Fruit fly (Drosophila melanogaster) whole organism: ENCODE results near the gene CG4408.

Experiments used
- CG8478 ChIP-seq: fragments of >200 bp; optimal IDR thresholded peaks from 2 replicates; lab custom pipeline; 2018; ENCODE audit warnings: inconsistent platforms
- Dll ChIP-seq: fragments of >200 bp; optimal IDR thresholded peaks from 2 replicates; lab custom pipeline; 2017
- EcR ChIP-seq, 2 experiments: fragments of >200 bp; optimal IDR thresholded peaks; 2 replicates each; lab custom pipeline; 2017; ENCODE audit warnings: missing biosample characterization in 2 of 2, missing genetic modification characterization in 2 of 2, missing genetic modification reagents in 2 of 2
- pan ChIP-seq: fragments of >200 bp; optimal IDR thresholded peaks from 2 replicates; lab custom pipeline; 2017
- psq ChIP-seq: fragments of >200 bp; optimal IDR thresholded peaks from 2 replicates; lab custom pipeline; 2017
- usp ChIP-seq: fragments of >200 bp; optimal IDR thresholded peaks from 2 replicates; lab custom pipeline; 2017; ENCODE audit warnings: missing biosample characterization, missing genetic modification characterization, mixed read lengths

The CG4408 gene

DNA sequence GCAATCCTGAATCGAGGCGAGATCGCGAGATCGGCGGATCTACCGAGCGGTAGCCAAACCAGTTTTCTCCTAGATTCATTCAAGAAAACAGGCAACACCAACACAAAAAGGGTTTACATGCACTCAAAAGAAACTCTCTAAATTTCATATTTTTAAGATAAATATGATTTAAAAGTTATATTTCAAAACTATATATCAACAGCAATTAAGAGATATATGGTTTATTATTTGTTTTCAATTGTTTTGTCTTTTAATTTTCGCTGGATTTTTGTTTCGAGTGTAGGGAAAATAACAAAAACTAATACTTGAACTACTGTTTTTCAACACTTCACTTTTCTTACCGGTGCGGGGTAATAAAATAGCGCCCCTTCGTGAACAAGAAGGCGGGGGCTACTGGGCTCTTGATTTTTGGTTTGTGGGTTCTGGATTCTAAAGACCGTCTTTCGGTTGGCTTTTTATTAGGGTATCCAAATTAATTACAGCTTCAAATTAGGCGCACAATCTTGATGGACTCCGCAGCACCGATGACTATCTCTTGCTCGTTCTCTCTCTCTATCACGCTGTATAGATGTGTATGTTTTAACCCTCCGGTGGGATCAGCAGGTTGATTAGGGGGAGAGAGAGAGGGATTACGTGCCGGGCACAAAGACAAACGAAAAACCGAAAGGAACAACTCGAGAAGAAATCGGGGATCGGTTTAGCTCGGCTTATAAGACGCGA lies 18.2 kb downstream of the CG4408 start:
- TF ChIP-seq pan (lab: Kevin White, UChicago): no peak

DNA sequence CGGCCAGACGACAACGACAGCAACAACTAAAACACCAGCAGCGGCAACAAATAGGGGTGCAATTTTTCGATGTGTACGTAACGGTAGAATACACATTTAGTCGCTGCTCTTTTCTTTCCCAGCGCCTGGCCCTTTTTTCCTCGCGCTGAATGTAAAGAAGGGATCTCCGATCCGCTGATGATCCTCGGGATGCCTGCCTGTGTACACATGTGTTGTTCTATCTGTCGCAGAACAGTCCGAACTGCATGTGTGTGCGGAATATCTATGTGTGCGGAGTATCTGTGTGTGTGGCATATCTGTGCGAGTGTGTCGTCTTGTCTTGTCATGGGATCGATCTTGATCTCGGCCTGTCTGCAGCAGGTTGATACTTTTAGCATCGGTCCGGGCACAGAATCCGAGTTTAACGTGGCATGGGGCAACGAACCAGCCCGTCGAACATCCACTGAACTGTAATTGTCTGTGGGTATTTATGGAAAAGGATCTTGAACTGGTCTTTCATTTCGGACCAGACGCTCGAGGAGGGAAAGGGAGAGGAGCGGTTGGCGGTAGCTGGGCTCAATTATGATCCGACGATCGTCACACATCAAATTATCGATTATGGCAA lies 19.6 kb downstream of the CG4408 start:
- TF ChIP-seq pan (lab: Kevin White, UChicago): no peak
- TF ChIP-seq psq (lab: Kevin White, UChicago): no peak
- no peak for TF ChIP-seq CG8478 (lab: Kevin White, UChicago)
- no peak for TF ChIP-seq usp
- TF ChIP-seq EcR (GFP tag; optimal IDR thresholded peaks at IDR 0.05; lab: Kevin White, UChicago): no peak
- TF ChIP-seq Dll: no peak

DNA sequence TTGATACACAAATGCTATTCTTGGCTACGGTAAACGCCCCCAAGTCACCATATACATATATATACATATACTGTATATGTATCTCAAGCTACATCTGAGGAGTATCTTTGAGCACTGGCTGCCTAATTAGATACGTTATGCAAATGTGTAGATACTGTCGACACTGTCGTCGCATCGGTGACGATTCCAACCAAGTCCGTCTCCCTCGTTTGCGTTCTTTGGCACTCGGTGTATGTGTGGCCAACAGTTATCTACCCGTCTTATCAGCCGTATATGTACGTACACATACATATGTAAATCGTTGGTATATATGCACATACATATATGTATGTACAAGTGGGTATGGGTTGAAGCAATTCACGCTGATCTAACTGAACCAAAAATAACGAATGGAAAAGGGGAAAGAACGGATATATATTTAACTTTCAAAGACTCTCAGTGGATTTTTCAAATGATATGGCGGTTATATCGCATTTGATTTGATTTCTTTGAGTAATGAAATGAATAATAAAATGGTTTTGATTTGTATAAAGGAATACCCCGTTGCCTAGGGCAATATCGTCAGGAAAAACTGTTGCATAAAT lies 21.5 kb downstream of the CG4408 start:
- TF ChIP-seq psq (lab: Kevin White, UChicago): no peak
- TF ChIP-seq pan (lab: Kevin White, UChicago): no peak
- no peak for TF ChIP-seq Dll
- no peak for TF ChIP-seq CG8478 (lab: Kevin White, UChicago)
- no peak for TF ChIP-seq EcR (GFP tag; optimal IDR thresholded peaks at IDR 0.05; lab: Kevin White, UChicago)
- TF ChIP-seq usp: no peak

DNA sequence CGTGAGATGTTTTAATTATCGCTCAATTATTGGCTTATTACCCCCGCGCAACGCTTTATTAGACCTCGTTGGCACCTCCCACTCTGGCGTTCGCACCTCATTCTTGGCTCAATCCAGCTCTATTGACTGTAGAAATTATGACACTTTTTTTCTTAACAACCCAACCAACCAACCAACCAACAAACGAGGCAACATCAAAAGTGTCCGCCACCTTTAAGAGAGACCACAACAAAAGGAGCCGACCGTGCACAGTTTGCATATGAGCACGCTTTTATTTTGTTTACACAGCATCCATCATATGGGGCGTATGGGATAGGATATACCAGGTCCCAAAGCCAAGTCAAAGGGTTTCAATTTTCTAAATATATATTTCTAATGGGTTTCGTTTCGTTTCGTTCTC lies 22.8 kb downstream of the CG4408 start:
- TF ChIP-seq psq (lab: Kevin White, UChicago): no peak
- no peak for TF ChIP-seq pan (lab: Kevin White, UChicago)
- no peak for TF ChIP-seq Dll
- no peak for TF ChIP-seq CG8478 (lab: Kevin White, UChicago)
- TF ChIP-seq usp: no peak
- TF ChIP-seq EcR (GFP tag; optimal IDR thresholded peaks at IDR 0.05; lab: Kevin White, UChicago): no peak

DNA sequence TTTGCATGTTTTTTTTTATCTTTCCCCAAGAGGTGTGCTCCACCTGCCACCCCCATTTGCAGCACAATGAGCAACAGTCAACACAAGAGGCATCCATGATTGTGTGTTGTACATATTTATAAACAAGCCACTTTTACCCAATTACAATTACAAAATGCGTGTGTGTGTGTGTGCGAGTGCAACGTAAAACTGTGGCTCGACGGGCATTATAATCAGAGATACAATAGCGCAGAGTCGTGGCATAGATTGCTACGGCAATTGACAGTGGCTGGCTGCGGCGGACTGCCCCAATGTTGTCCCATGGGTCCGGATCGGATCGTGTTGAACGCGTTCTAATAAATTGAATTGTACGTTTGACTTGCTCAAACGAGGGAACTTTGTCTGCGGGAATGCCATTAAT lies 25.1 kb downstream of the CG4408 start:
- TF ChIP-seq CG8478 (lab: Kevin White, UChicago): no peak
- no peak for TF ChIP-seq usp
- TF ChIP-seq EcR (GFP tag; optimal IDR thresholded peaks at IDR 0.05; lab: Kevin White, UChicago): no peak
- no peak for TF ChIP-seq pan (lab: Kevin White, UChicago)
- TF ChIP-seq psq (lab: Kevin White, UChicago): no peak
- no peak for TF ChIP-seq Dll

DNA sequence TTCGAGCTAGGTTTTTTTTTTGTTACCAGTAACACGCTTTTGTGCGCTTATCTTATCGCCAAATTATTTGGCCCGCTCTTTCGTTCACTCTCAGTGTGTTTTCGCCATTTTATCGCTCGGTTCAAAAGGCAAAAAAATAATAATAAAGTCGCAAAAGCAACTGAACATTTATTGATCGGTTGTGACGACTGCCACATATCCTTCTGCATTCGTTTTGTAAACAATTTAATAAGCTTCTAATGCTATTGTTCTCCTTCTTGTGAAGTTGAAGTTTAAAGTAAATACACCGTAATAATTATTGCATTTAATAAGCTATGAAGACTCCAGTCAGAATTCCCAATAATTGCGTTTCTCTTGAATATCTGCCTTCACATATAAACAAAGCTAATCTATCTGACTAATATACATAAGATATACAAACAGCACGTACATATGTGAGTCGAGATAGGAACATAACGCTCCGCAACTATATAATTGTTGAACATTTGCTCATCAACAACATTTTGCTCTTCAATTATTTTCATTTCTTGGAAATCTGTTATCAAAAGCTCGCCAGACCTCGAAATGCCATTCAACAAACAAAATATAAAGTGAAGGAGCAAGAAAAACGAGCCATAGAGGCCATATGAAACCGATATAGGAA lies 26.1 kb downstream of the CG4408 start:
- TF ChIP-seq CG8478 (lab: Kevin White, UChicago) (no peak), pan (lab: Kevin White, UChicago) (no peak), psq (lab: Kevin White, UChicago) (no peak), EcR (GFP tag; optimal IDR thresholded peaks at IDR 0.05; lab: Kevin White, UChicago) (no peak), Dll (no peak), usp (no peak)

DNA sequence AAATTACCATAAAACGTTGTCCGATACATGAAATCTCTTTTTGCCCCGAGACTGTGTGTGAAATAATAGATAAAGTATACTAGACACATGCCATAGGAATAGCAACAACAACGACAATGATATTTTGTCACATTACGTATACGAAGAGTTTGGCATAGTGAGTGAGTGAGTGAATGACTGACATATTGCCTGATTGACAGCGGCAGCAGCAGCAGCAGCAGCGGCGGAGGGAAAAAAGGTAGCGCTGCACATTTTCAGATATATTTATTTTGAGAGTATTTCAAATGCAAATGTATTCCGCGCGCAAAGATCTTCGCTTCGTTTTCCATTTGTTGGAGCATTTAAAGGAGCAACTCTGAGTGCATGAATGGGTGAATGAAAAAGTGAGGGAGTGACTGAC lies 26.9 kb downstream of the CG4408 start:
- TF ChIP-seq CG8478 (lab: Kevin White, UChicago) (no peak), Dll (no peak), usp (no peak)

DNA sequence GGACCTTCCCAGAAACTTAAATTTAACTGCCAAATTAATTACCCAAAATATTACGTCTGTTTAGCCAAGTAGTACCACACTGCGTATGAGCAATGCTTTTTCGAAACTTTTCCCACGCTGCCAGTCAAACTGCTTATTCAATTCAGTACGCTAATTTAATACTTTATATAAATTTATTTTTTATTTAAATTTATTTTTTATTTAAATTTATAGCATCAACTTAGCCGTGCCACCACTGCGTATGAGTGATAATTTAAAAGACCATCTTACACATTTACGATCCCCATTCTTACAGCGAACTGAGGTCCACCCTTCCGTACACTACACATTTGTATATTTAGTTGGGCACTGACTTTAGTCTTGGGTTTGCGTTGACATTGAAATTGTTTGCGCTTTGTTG lies 27.8 kb downstream of the CG4408 start:
- no peak for TF ChIP-seq psq (lab: Kevin White, UChicago)
- no peak for TF ChIP-seq EcR (GFP tag; optimal IDR thresholded peaks at IDR 0.05; lab: Kevin White, UChicago)
- TF ChIP-seq pan (lab: Kevin White, UChicago): no peak
- TF ChIP-seq usp: no peak
- TF ChIP-seq CG8478 (lab: Kevin White, UChicago): no peak
- no peak for TF ChIP-seq Dll

DNA sequence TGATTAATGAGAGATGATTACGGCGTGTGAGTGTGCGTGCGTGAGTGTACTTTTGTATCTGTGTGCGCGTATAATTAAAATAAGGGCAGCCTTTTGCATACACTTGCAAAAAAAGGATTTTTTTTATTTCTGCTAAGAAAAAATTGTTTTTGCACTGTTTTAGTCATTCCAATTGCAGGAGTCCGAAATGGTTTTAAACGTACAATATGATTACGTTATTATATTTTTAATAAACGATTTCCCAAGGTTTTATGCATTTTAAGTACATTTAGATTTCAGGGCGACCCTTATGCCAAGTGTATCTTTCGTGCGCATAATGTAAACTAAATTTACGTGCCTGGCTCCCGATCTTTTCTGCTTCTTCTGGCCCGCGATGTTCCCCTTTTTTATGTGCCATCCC lies 28.5 kb downstream of the CG4408 start:
- no peak for TF ChIP-seq CG8478 (lab: Kevin White, UChicago)

DNA sequence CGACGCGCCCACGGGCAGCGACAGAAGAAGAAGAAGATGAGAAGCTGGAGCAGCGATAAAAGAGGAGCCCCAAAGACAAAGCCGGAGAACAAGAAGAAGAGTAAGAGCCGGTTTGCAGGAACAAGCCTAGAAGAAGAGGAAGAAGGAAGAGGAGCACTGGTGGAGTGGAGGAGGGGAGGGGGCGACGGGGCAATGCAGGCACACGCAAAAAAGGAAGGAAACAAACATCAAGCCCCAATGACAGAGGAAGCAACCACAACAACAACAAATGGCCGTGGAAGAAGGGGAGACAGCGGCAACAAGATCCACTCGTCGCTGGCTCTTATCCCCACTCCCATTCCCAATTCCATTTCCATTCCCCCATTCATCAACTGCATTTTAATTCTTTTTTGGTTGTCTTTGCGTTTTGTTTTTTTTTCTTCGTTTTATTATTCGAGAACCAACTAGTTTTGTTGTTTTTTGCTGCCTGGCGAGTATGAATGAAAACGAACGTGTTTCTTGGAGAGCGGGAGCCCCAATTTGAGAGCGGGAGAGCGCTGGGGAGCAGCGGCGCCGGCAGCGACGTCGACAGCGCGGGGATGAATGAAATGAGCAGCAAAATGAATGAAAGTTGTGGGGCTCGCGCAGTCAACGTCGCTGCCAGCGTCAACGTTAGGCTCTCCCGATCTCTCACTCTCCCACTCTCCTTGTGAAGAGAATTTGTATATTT lies 29.2 kb downstream of the CG4408 start:
- TF ChIP-seq Dll (peak; percentile 95), usp (no peak)

DNA sequence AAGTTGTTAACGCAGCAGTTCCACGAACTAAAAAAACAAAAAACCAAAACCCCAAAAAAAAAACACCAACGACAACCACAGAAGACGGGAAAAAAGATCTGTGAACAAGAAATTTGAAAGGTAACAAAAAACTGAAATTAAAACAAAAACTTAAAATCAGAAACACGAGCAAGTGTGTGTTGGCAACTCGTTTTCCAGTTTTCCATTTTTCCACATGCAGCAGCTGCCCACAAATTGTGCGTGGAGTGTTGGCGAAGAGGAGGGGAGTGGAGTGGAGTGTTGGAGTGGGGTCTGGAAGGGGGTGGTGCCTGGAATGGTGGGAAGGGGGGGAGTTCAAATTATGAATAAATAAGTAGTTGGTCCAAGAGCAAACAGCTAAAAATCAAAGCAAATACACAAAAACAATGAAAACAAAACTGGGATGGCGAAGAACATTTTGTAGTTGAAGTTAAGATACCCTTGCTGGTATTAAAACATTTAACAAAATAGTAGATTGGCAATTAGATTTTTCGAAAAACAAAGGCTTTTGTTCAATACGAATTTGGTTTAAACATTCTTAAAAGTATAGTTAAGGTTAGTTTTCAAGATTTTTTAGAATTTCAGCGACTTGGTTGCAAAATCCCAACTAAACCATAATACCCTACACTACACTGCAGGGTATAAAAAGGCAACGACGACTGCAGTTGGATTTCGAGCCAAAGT lies 29.9 kb downstream of the CG4408 start:
- TF ChIP-seq pan (lab: Kevin White, UChicago) (peak; percentile 23), usp (no peak)
